Fruit fly (Drosophila melanogaster) whole organism, embryonic: Measurements from ENCODE around the gene CG13965.
A peak's percentile ranks its signal among the peaks of the same experiment; 100 is the strongest.

Source experiments
- ATbp ChIP-seq: fragments of 200-800 bp; sonication (Bioruptor generic); optimal IDR thresholded peaks from 2 replicates; lab custom pipeline; 2017; ENCODE audit warnings: missing biosample characterization, mild to moderate bottlenecking, missing genetic modification characterization, missing genetic modification reagents
- Asciz ChIP-seq: fragments of 200-800 bp; sonication (Bioruptor generic); optimal IDR thresholded peaks from 2 replicates; lab custom pipeline; 2017; ENCODE audit warnings: missing biosample characterization, mild to moderate bottlenecking, missing genetic modification characterization, missing genetic modification reagents
- Blimp-1 ChIP-seq: fragments of 200-800 bp; sonication (Bioruptor generic); optimal IDR thresholded peaks from 3 replicates; lab custom pipeline; 2018; ENCODE audit warnings: missing biosample characterization, missing genetic modification characterization, mild to moderate bottlenecking, moderate library complexity, missing genetic modification reagents
- CG10147 ChIP-seq: fragments of 200-800 bp; sonication (Bioruptor generic); optimal IDR thresholded peaks from 2 replicates; lab custom pipeline; 2019; ENCODE audit warnings: missing biosample characterization, mild to moderate bottlenecking, missing genetic modification characterization, moderate library complexity
- CG10543 ChIP-seq: fragments of 200-800 bp; sonication (Bioruptor generic); optimal IDR thresholded peaks from 3 replicates; lab custom pipeline; 2017; ENCODE audit warnings: missing biosample characterization, mild to moderate bottlenecking, missing genetic modification characterization, moderate library complexity
- CG12769 ChIP-seq: fragments of 200-800 bp; sonication (Bioruptor generic); optimal IDR thresholded peaks from 2 replicates; lab custom pipeline; 2019; ENCODE audit warnings: missing biosample characterization, mild to moderate bottlenecking, missing genetic modification characterization, moderate library complexity
- CG15073 ChIP-seq: fragments of 200-800 bp; sonication (Bioruptor generic); optimal IDR thresholded peaks from 2 replicates; lab custom pipeline; 2016; ENCODE audit warnings: missing biosample characterization, missing genetic modification characterization
- CG17385 ChIP-seq: fragments of 200-800 bp; sonication (Bioruptor generic); optimal IDR thresholded peaks from 3 replicates; lab custom pipeline; 2018; ENCODE audit warnings: missing biosample characterization, mild to moderate bottlenecking, missing genetic modification characterization
- CG17912 ChIP-seq: fragments of 200-800 bp; sonication (Bioruptor generic); optimal IDR thresholded peaks from 2 replicates; lab custom pipeline; 2018; ENCODE audit warnings: missing biosample characterization, mild to moderate bottlenecking, missing genetic modification characterization
- CG31441 ChIP-seq: fragments of 200-800 bp; sonication (Bioruptor generic); IDR thresholded peaks from 2 replicates; pipeline ENCODE4 v1.3.6; 2022; ENCODE audit warnings: missing biosample characterization, missing genetic modification characterization
- CG33557 ChIP-seq: fragments of 200-800 bp; sonication (Bioruptor generic); optimal IDR thresholded peaks from 2 replicates; lab custom pipeline; 2019; ENCODE audit warnings: missing biosample characterization, mild to moderate bottlenecking, missing genetic modification characterization, moderate library complexity
- CG4360 ChIP-seq: fragments of 200-800 bp; sonication (Bioruptor generic); IDR thresholded peaks from 2 replicates; pipeline ENCODE4 v1.3.6; 2022; ENCODE audit warnings: missing biosample characterization, missing genetic modification characterization
- CG8089 ChIP-seq: fragments of 200-800 bp; sonication (Bioruptor generic); optimal IDR thresholded peaks from 3 replicates; lab custom pipeline; 2016; ENCODE audit warnings: missing biosample characterization, missing genetic modification characterization
- CG8478 ChIP-seq: fragments of >200 bp; optimal IDR thresholded peaks from 2 replicates; lab custom pipeline; 2018
- CG9727 ChIP-seq: fragments of 200-800 bp; sonication (Bioruptor generic); optimal IDR thresholded peaks from 3 replicates; lab custom pipeline; 2017; ENCODE audit warnings: missing biosample characterization, mild to moderate bottlenecking, missing genetic modification characterization
- Dbx ChIP-seq: fragments of 200-800 bp; sonication (Bioruptor generic); IDR thresholded peaks from 3 replicates; pipeline ENCODE4 v1.3.6; 2022; ENCODE audit warnings: missing biosample characterization, missing genetic modification characterization
- Dll ChIP-seq: fragments of 200-800 bp; sonication (Bioruptor generic); IDR thresholded peaks from 4 replicates; pipeline ENCODE4 v1.3.6; 2022; ENCODE audit warnings: missing biosample characterization, missing genetic modification characterization; ENCODE audit not compliant: partially characterized antibody
- Doc2 ChIP-seq: fragments of 200-800 bp; sonication (Bioruptor generic); IDR thresholded peaks from 2 replicates; pipeline ENCODE4 v1.3.6; 2022; ENCODE audit warnings: missing biosample characterization, missing genetic modification characterization
- Doc3 ChIP-seq: fragments of 200-800 bp; sonication (Bioruptor generic); IDR thresholded peaks from 3 replicates; pipeline ENCODE4 v1.3.6; 2022; ENCODE audit warnings: missing biosample characterization, missing genetic modification characterization; ENCODE audit not compliant: partially characterized antibody
- HLH54F ChIP-seq: fragments of 200-800 bp; sonication (Bioruptor generic); optimal IDR thresholded peaks from 3 replicates; lab custom pipeline; 2016; ENCODE audit warnings: missing biosample characterization, missing genetic modification characterization
- HLHmδ ChIP-seq: fragments of 200-800 bp; sonication (Bioruptor generic); optimal IDR thresholded peaks from 2 replicates; lab custom pipeline; 2018; ENCODE audit warnings: missing biosample characterization, mild to moderate bottlenecking, missing genetic modification characterization, moderate library complexity
- Lim3 ChIP-seq: fragments of 200-800 bp; sonication (Bioruptor generic); IDR thresholded peaks from 2 replicates; pipeline ENCODE4 v1.3.6; 2022; ENCODE audit warnings: missing biosample characterization, missing genetic modification characterization
- Nf-YC ChIP-seq: fragments of 200-800 bp; optimal IDR thresholded peaks from 3 replicates; lab custom pipeline; 2019; ENCODE audit warnings: missing biosample characterization, mild to moderate bottlenecking, missing genetic modification characterization, moderate library complexity
- NfI ChIP-seq: fragments of 200-800 bp; sonication (Bioruptor generic); optimal IDR thresholded peaks from 3 replicates; lab custom pipeline; 2018; ENCODE audit warnings: missing biosample characterization, mild to moderate bottlenecking, missing genetic modification characterization, moderate library complexity
- Oli ChIP-seq: fragments of 200-800 bp; sonication (Bioruptor generic); optimal IDR thresholded peaks from 2 replicates; lab custom pipeline; 2018; ENCODE audit warnings: missing biosample characterization, mild to moderate bottlenecking, missing genetic modification characterization, moderate library complexity
- Optix ChIP-seq: fragments of 200-800 bp; sonication (Bioruptor generic); IDR thresholded peaks from 3 replicates; pipeline ENCODE4 v1.3.6; 2022; ENCODE audit warnings: missing biosample characterization, missing genetic modification characterization
- TFAM ChIP-seq: fragments of 200-800 bp; sonication (Bioruptor generic); optimal IDR thresholded peaks from 2 replicates; lab custom pipeline; 2017; ENCODE audit warnings: missing biosample characterization, missing genetic modification characterization, inconsistent platforms
- amos ChIP-seq: fragments of 200-800 bp; sonication (Bioruptor generic); IDR thresholded peaks from 2 replicates; pipeline ENCODE4 v1.3.6; 2022; ENCODE audit warnings: missing biosample characterization, missing genetic modification characterization; ENCODE audit not compliant: partially characterized antibody
- cg ChIP-seq: fragments of 200-800 bp; sonication (Bioruptor generic); optimal IDR thresholded peaks from 3 replicates; lab custom pipeline; 2019; ENCODE audit warnings: missing biosample characterization, mild to moderate bottlenecking, missing genetic modification characterization, moderate library complexity
- chm ChIP-seq: fragments of 200-800 bp; sonication (Bioruptor generic); IDR thresholded peaks from 2 replicates; pipeline ENCODE4 v1.3.6; 2022; ENCODE audit warnings: missing biosample characterization, missing genetic modification characterization
- dpn ChIP-seq, 2 experiments: fragments of 200-800 bp; sonication (Bioruptor generic); optimal IDR thresholded peaks; 3 replicates each; lab custom pipeline; 2016; ENCODE audit warnings: missing biosample characterization in 2 of 2, missing genetic modification characterization in 2 of 2
- eve ChIP-seq, 2 experiments: fragments of >200 bp; optimal IDR thresholded peaks; 2 replicates each; lab custom pipeline; 2017; ENCODE audit warnings: missing biosample characterization in 2 of 2, missing genetic modification characterization in 2 of 2
- fd3F ChIP-seq: fragments of 200-800 bp; sonication (Bioruptor generic); optimal IDR thresholded peaks from 2 replicates; lab custom pipeline; 2018; ENCODE audit warnings: missing biosample characterization, mild to moderate bottlenecking, missing genetic modification characterization, moderate library complexity
- gfzf ChIP-seq: fragments of 200-800 bp; sonication (Bioruptor generic); optimal IDR thresholded peaks from 2 replicates; lab custom pipeline; 2016; ENCODE audit warnings: missing biosample characterization, mild to moderate bottlenecking, missing genetic modification characterization, moderate library complexity
- gsb ChIP-seq: fragments of 200-800 bp; sonication (Bioruptor generic); IDR thresholded peaks from 2 replicates; pipeline ENCODE4 v1.3.6; 2022; ENCODE audit warnings: missing biosample characterization, missing genetic modification characterization
- gsb-n ChIP-seq: fragments of 200-800 bp; sonication (Bioruptor generic); optimal IDR thresholded peaks from 3 replicates; lab custom pipeline; 2018; ENCODE audit warnings: missing biosample characterization, mild to moderate bottlenecking, missing genetic modification characterization
- jigr1 ChIP-seq: fragments of 200-800 bp; sonication (Bioruptor generic); IDR thresholded peaks from 3 replicates; pipeline ENCODE4 v1.3.6; 2022; ENCODE audit warnings: missing biosample characterization, missing genetic modification characterization
- ken ChIP-seq: fragments of 200-800 bp; sonication (Bioruptor generic); IDR thresholded peaks from 3 replicates; pipeline ENCODE4 v1.3.6; 2022; ENCODE audit warnings: missing biosample characterization, missing genetic modification characterization
- lilli ChIP-seq: fragments of 200-800 bp; sonication (Bioruptor generic); optimal IDR thresholded peaks from 3 replicates; lab custom pipeline; 2016; ENCODE audit warnings: missing biosample characterization, missing genetic modification characterization
- onecut ChIP-seq: fragments of 200-800 bp; sonication (Bioruptor generic); IDR thresholded peaks from 2 replicates; pipeline ENCODE4 v1.3.6; 2022; ENCODE audit warnings: missing biosample characterization, missing genetic modification characterization
- phol ChIP-seq: fragments of 200-800 bp; sonication (Bioruptor generic); optimal IDR thresholded peaks from 3 replicates; lab custom pipeline; 2018; ENCODE audit warnings: missing biosample characterization, mild to moderate bottlenecking, missing genetic modification characterization, moderate library complexity
- prd ChIP-seq, 3 experiments: fragments of >200 bp in 2 of 3; fragments of 200-800 bp in 1 of 3; sonication (Bioruptor generic) in 1 of 3; optimal IDR thresholded peaks in 2 of 3; IDR thresholded peaks in 1 of 3; 2 replicates in 2 of 3; 3 replicates in 1 of 3; pipeline versions ENCODE4 v1.3.6 to Lab custom; 2017 to 2022; ENCODE audit warnings: missing biosample characterization in 1 of 3, missing genetic modification characterization in 1 of 3
- pros ChIP-seq: fragments of 200-800 bp; sonication (Bioruptor generic); optimal IDR thresholded peaks from 3 replicates; lab custom pipeline; 2019; ENCODE audit warnings: missing biosample characterization, mild to moderate bottlenecking, missing genetic modification characterization, moderate library complexity
- seq ChIP-seq: fragments of 200-800 bp; sonication (Bioruptor generic); IDR thresholded peaks from 2 replicates; pipeline ENCODE4 v1.3.6; 2022; ENCODE audit warnings: missing biosample characterization, missing genetic modification characterization
- slbo ChIP-seq: fragments of 200-800 bp; sonication (Bioruptor generic); IDR thresholded peaks from 2 replicates; pipeline ENCODE4 v1.3.6; 2022; ENCODE audit warnings: missing biosample characterization, missing genetic modification characterization
- twi ChIP-seq: fragments of 200-800 bp; optimal IDR thresholded peaks from 2 replicates; lab custom pipeline; 2019; ENCODE audit warnings: missing biosample characterization, mild to moderate bottlenecking, missing genetic modification characterization, moderate library complexity
- tx ChIP-seq: fragments of 200-800 bp; sonication (Bioruptor generic); optimal IDR thresholded peaks from 2 replicates; lab custom pipeline; 2016; ENCODE audit warnings: missing biosample characterization, missing genetic modification characterization
- vvl ChIP-seq: fragments of 200-800 bp; sonication (Bioruptor generic); IDR thresholded peaks from 2 replicates; pipeline ENCODE4 v1.3.6; 2022; ENCODE audit warnings: missing biosample characterization, missing genetic modification characterization
- z ChIP-seq: fragments of 200-800 bp; sonication (Bioruptor generic); IDR thresholded peaks from 3 replicates; pipeline ENCODE4 v1.3.6; 2022; ENCODE audit warnings: missing biosample characterization, missing genetic modification characterization

CG13965 gene

DNA sequence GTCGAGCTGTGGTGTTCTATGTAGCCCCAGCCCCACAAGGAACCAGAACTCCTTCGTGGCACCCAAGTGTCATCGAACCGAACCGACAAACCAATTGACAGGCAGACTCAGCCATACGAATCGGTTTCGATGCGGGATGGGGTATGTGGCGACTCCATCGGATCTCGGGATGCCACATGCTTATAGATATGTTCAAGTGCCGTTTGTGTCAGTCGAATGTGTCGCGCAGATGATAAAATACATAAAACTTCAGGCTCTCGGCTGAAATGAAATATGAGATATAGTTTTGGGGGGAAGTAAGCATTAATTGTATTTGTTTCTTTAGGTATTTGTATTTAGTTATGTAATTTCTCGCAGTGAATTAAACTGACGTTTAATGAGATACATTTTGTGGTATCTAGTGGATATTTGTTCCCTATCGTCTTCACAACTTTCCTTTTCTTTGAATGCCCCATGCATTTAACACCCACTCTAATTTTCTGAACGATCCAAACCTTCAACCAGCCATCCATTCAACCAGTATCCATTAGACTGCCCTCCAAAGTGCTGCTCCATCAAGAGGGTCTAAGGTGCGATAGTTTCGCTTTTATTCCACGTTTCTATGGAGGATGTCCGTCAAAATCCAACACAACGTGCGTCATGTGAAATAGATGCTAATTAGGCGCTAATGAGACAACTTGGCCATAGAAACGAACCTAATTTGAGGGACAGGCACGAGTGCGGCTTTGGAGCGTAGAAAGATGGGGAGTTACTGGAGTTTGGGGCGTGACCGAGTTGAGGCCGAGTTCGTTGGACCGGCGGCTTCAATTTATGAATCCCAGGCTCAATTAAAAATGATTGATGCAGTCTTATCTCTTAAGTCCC lies 17.6 kb downstream of the CG13965 start:
- TF ChIP-seq CG17385 (GFP tag; lab: Kevin White, UChicago): no peak
- TF ChIP-seq lilli (GFP tag; lab: Kevin White, UChicago): no peak
- TF ChIP-seq gfzf (GFP tag; lab: Kevin White, UChicago): no peak
- no peak for TF ChIP-seq seq (GFP tag; lab: Robert Waterston, UW)
- no peak for TF ChIP-seq Lim3 (GFP tag; lab: Robert Waterston, UW)
- TF ChIP-seq CG15073 (GFP tag; lab: Kevin White, UChicago): no peak
- TF ChIP-seq CG4360 (GFP tag; lab: Robert Waterston, UW): no peak
- no peak for TF ChIP-seq Asciz (GFP tag; lab: Kevin White, UChicago)
- TF ChIP-seq Doc3 (GFP tag; lab: Robert Waterston, UW): no peak
- no peak for TF ChIP-seq HLH54F
- TF ChIP-seq Blimp-1 (GFP tag; lab: Kevin White, UChicago): peak; percentile 91
- no peak for TF ChIP-seq gsb-n (tag; lab: Kevin White, UChicago)
- no peak for TF ChIP-seq CG8478 (lab: Kevin White, UChicago)
- TF ChIP-seq Oli (tag; lab: Kevin White, UChicago): no peak
- no peak for TF ChIP-seq ATbp (GFP tag; lab: Kevin White, UChicago)
- TF ChIP-seq CG10147: no peak
- no peak for TF ChIP-seq CG10543 (GFP tag; lab: Kevin White, UChicago)
- no peak for TF ChIP-seq chm
- no peak for TF ChIP-seq slbo (GFP tag; lab: Robert Waterston, UW)
- TF ChIP-seq CG9727 (GFP tag; lab: Kevin White, UChicago): no peak
- no peak for TF ChIP-seq CG8089 (GFP tag; lab: Kevin White, UChicago)
- TF ChIP-seq ken (GFP tag; lab: Robert Waterston, UW): 0 out of 3 replicates have a peak, but pooled peaks have one; percentile 15
- TF ChIP-seq fd3F (GFP tag; lab: Kevin White, UChicago): no peak
- TF ChIP-seq Dbx (GFP tag; lab: Robert Waterston, UW): no peak
- no peak for TF ChIP-seq tx (GFP tag; lab: Kevin White, UChicago)
- no peak for TF ChIP-seq jigr1 (GFP tag; lab: Robert Waterston, UW)
- no peak for TF ChIP-seq dpn (GFP tag; optimal IDR thresholded peaks at IDR 0.05; lab: Kevin White, UChicago)
- no peak for TF ChIP-seq HLHmδ (GFP tag; lab: Kevin White, UChicago)
- TF ChIP-seq CG33557 (GFP tag; lab: Kevin White, UChicago): no peak
- TF ChIP-seq eve (GFP tag; optimal IDR thresholded peaks at IDR 0.05; lab: Kevin White, UChicago): peak in 1 of 2 experiments; percentile 25
- no peak for TF ChIP-seq TFAM (GFP tag; lab: Kevin White, UChicago)
- no peak for TF ChIP-seq z
- no peak for TF ChIP-seq NfI (GFP tag; lab: Kevin White, UChicago)
- TF ChIP-seq twi (tag; lab: Kevin White, UChicago): peak; percentile 91
- no peak for TF ChIP-seq phol (tag; lab: Kevin White, UChicago)
- no peak for TF ChIP-seq Nf-YC (tag; lab: Kevin White, UChicago)
- no peak for TF ChIP-seq amos
- no peak for TF ChIP-seq onecut (GFP tag; lab: Robert Waterston, UW)
- no peak for TF ChIP-seq Optix
- no peak for TF ChIP-seq CG17912 (GFP tag; lab: Kevin White, UChicago)
- TF ChIP-seq gsb (GFP tag; lab: Robert Waterston, UW): no peak
- 0 out of 4 replicates have a peak, but pooled peaks have one; percentile 35 for TF ChIP-seq Dll (GFP tag; lab: Robert Waterston, UW)
- 0 out of 2 replicates have a peak, but pooled peaks have one; percentile 29 for TF ChIP-seq vvl
- TF ChIP-seq CG31441 (GFP tag; lab: Robert Waterston, UW): no peak
- no peak for TF ChIP-seq cg (GFP tag; lab: Kevin White, UChicago)
- no peak for TF ChIP-seq Doc2 (GFP tag; lab: Robert Waterston, UW)
- TF ChIP-seq pros: no peak
- TF ChIP-seq prd (optimal IDR thresholded peaks at IDR 0.05; lab: Kevin White, UChicago): no peak
- TF ChIP-seq prd (GFP tag; IDR thresholded peaks at IDR 0.05; lab: Robert Waterston, UW): no peak
- peak; percentile 9 for TF ChIP-seq CG12769 (tag; lab: Kevin White, UChicago)
